Worm (Caenorhabditis elegans) whole organism, L1 larva: ENCODE data around the gene T20G5.8.

ENCODE experiments used
- efl-1 ChIP-seq, 4 experiments: fragments of 150-350 bp; optimal IDR thresholded peaks in 3 of 4; peaks in 1 of 4; 1 replicate in 1 of 4; 2 replicates in 3 of 4; lab custom pipeline; 2014; ENCODE audit warnings: missing biosample characterization in 2 of 4, missing genetic modification characterization in 2 of 4, missing genetic modification reagents in 2 of 4
- egl-27 ChIP-seq, 2 experiments: fragments of 150-350 bp in 1 of 2; sonication (generic microtip); optimal IDR thresholded peaks; 3 replicates each; lab custom pipeline; 2017 to 2018; ENCODE audit warnings: missing biosample characterization in 2 of 2, missing genetic modification characterization in 2 of 2, missing genetic modification reagents in 2 of 2
- fkh-8 ChIP-seq: sonication (generic microtip); optimal IDR thresholded peaks from 2 replicates; lab custom pipeline; 2016; ENCODE audit warnings: mild to moderate bottlenecking, missing genetic modification characterization, missing compliant biosample characterization
- lin-15B ChIP-seq: fragments of 150-350 bp; sonication (generic microtip); optimal IDR thresholded peaks from 3 replicates; lab custom pipeline; 2014; ENCODE audit warnings: missing biosample characterization, missing genetic modification characterization
- nhr-11 ChIP-seq: fragments of 150-350 bp; optimal IDR thresholded peaks from 2 replicates; lab custom pipeline; 2014; ENCODE audit warnings: missing biosample characterization, missing genetic modification characterization
- skn-1 ChIP-seq: fragments of 150-350 bp; optimal IDR thresholded peaks from 2 replicates; lab custom pipeline; 2014; ENCODE audit warnings: missing biosample characterization, missing genetic modification characterization
- tbx-2 ChIP-seq: sonication (generic microtip); optimal IDR thresholded peaks from 2 replicates; lab custom pipeline; 2016; ENCODE audit warnings: missing genetic modification characterization, missing compliant biosample characterization
- unc-98 ChIP-seq: fragments of 200-800 bp; sonication (Bioruptor generic); IDR thresholded peaks from 2 replicates; pipeline ENCODE4 v1.3.6; 2022; ENCODE audit warnings: missing genetic modification characterization, missing compliant biosample characterization
- ztf-11 ChIP-seq, 2 experiments: sonication (generic microtip); optimal IDR thresholded peaks; 2 replicates each; lab custom pipeline; 2016 to 2017; ENCODE audit warnings: missing genetic modification characterization in 2 of 2, missing biosample characterization in 1 of 2, missing compliant biosample characterization in 1 of 2

ce11 chrIII:10215882-10216281 is 16.7 kb downstream of the T20G5.8 start:
- no peak for TF ChIP-seq ztf-11 (tag; optimal IDR thresholded peaks at IDR 0.05; lab: Kevin White, UChicago)
- no peak for TF ChIP-seq efl-1 (optimal IDR thresholded peaks at IDR 0.05; lab: Kevin White, UChicago)
- TF ChIP-seq efl-1 (GFP tag; optimal IDR thresholded peaks at IDR 0.05 in 1 of 2; lab: Kevin White, UChicago): peak in 1 of 2 experiments; percentile 94
- TF ChIP-seq lin-15B (tag; lab: Kevin White, UChicago): no peak
- TF ChIP-seq skn-1 (tag; lab: Kevin White, UChicago): no peak
- no peak for TF ChIP-seq tbx-2 (tag; lab: Kevin White, UChicago)
- no peak for TF ChIP-seq unc-98 (GFP tag; lab: Robert Waterston, UW)
- no peak for TF ChIP-seq nhr-11
- no peak for TF ChIP-seq fkh-8 (tag; lab: Kevin White, UChicago)
- TF ChIP-seq egl-27 (tag; optimal IDR thresholded peaks at IDR 0.05; lab: Kevin White, UChicago): no peak
